Worm (Caenorhabditis elegans): ENCODE data around the gene ceh-79.

Gene ceh-79

ce11 chrV:13286525-13286924, 15.1 kb upstream of the ceh-79 start:
- TF ChIP-seq elt-2 (tag; optimal IDR thresholded peaks at IDR 0.05) (no peak), ama-1 (optimal IDR thresholded peaks at IDR 0.05) (no peak), fkh-10 (GFP tag; optimal IDR thresholded peaks at IDR 0.05) (no peak), C34B4.2 (tag; optimal IDR thresholded peaks at IDR 0.05) (no peak), Y116A8C.19 (tag; optimal IDR thresholded peaks at IDR 0.05; ENCODE audit: borderline replicate concordance) (no peak), nhr-77 (tag; optimal IDR thresholded peaks at IDR 0.05) (no peak), sup-37 (GFP tag; optimal IDR thresholded peaks at IDR 0.05) (no peak), unc-30 (tag; optimal IDR thresholded peaks at IDR 0.05) (no peak), zag-1 (tag; optimal IDR thresholded peaks at IDR 0.05) (no peak), pqm-1 (tag; optimal IDR thresholded peaks at IDR 0.05) (no peak), isw-1 (GFP tag; IDR thresholded peaks at IDR 0.05) (no peak), elt-3 (tag; optimal IDR thresholded peaks at IDR 0.05) (no peak), fkh-4 (tag; optimal IDR thresholded peaks at IDR 0.05; ENCODE audit: borderline replicate concordance) (no peak), grh-1 (GFP tag; IDR thresholded peaks at IDR 0.05) (no peak), nhr-47 (tag; optimal IDR thresholded peaks at IDR 0.05) (no peak), nhr-237 (tag; optimal IDR thresholded peaks at IDR 0.05) (no peak), efl-3 (GFP tag; optimal IDR thresholded peaks at IDR 0.05) (no peak), snpc-4 (tag; optimal IDR thresholded peaks at IDR 0.05) (no peak), ceh-8 (GFP tag; optimal IDR thresholded peaks at IDR 0.05) (no peak)

- no peak for TF ChIP-seq unc-62 (GFP tag; optimal IDR thresholded peaks at IDR 0.05)
- TF ChIP-seq nhr-19 (GFP tag; conservative IDR thresholded peaks at IDR 0.05): 0 out of 2 replicates have a peak, but pooled peaks have one; percentile 10
- peak; percentile 58 for TF ChIP-seq pag-3 (tag; optimal IDR thresholded peaks at IDR 0.05; ENCODE audit: borderline replicate concordance, insufficient read depth)
- peak; percentile 25 for TF ChIP-seq snu-23 (GFP tag; optimal IDR thresholded peaks at IDR 0.05)
- TF ChIP-seq lin-14 (GFP tag; optimal IDR thresholded peaks at IDR 0.05): peak; percentile 48
- no peak for TF ChIP-seq ceh-82 (tag; optimal IDR thresholded peaks at IDR 0.05)
- TF ChIP-seq nhr-71 (tag; optimal IDR thresholded peaks at IDR 0.05): peak; percentile 53
- TF ChIP-seq rnt-1 (tag; optimal IDR thresholded peaks at IDR 0.05): peak; percentile 68
- TF ChIP-seq lsy-2 (tag; optimal IDR thresholded peaks at IDR 0.05): peak in 1 of 2 experiments; percentile 7
These were observed 12.8 kb upstream of the ceh-79 start for ce11 chrV:13288881-13289280.

- no peak for TF ChIP-seq elt-3 (tag; optimal IDR thresholded peaks at IDR 0.05)
- TF ChIP-seq nhr-90 (tag; optimal IDR thresholded peaks at IDR 0.05; ENCODE audit: poor library complexity): no peak
- no peak for TF ChIP-seq nhr-47 (tag; optimal IDR thresholded peaks at IDR 0.05)
- TF ChIP-seq egl-27 (tag; optimal IDR thresholded peaks at IDR 0.05): no peak
- TF ChIP-seq pax-3 (tag; optimal IDR thresholded peaks at IDR 0.05): no peak
These were observed 7.1 kb upstream of the ceh-79 start for ce11 chrV:13294507-13294906.

ce11 chrV:13295859-13296258, 5.8 kb upstream of the ceh-79 start, which contains the start of gene uig-1:
Gene uig-1, minus strand, starts transcription at chrV:13295978.
- TF ChIP-seq mdl-1 (tag; optimal IDR thresholded peaks at IDR 0.05) (no peak), lin-14 (GFP tag; optimal IDR thresholded peaks at IDR 0.05) (peak; percentile 75), mep-1 (tag; optimal IDR thresholded peaks at IDR 0.05) (no peak), unc-86 (tag; optimal IDR thresholded peaks at IDR 0.05) (no peak), nhr-77 (tag; optimal IDR thresholded peaks at IDR 0.05) (no peak), pqm-1 (tag; optimal IDR thresholded peaks at IDR 0.05) (no peak)

ce11 chrV:13297220-13297619, 4.4 kb upstream of the ceh-79 start, which contains the start of gene C26E1.1:
Gene C26E1.1, plus strand, starts transcription at chrV:13297520.
- TF ChIP-seq sox-4 (tag; optimal IDR thresholded peaks at IDR 0.05) (no peak), mef-2 (tag; optimal IDR thresholded peaks at IDR 0.05) (no peak), nhr-71 (tag; optimal IDR thresholded peaks at IDR 0.05) (no peak), hpl-2 (GFP tag; optimal IDR thresholded peaks at IDR 0.05) (no peak), pax-3 (tag; optimal IDR thresholded peaks at IDR 0.05) (no peak), snpc-4 (tag; optimal IDR thresholded peaks at IDR 0.05) (no peak), C34B4.2 (tag; optimal IDR thresholded peaks at IDR 0.05) (no peak), blmp-1 (tag; optimal IDR thresholded peaks at IDR 0.05) (no peak), ets-5 (GFP tag; IDR thresholded peaks at IDR 0.05) (no peak), alr-1 (tag; optimal IDR thresholded peaks at IDR 0.05; ENCODE audit: borderline replicate concordance) (no peak), nhr-11 (tag; optimal IDR thresholded peaks at IDR 0.05) (no peak), nhr-237 (tag; optimal IDR thresholded peaks at IDR 0.05) (no peak), lir-3 (tag; optimal IDR thresholded peaks at IDR 0.05; ENCODE audit: poor library complexity) (no peak), elt-3 (tag; optimal IDR thresholded peaks at IDR 0.05) (no peak), lin-35 (GFP tag; optimal IDR thresholded peaks at IDR 0.05) (no peak), nhr-47 (tag; optimal IDR thresholded peaks at IDR 0.05) (no peak), pqm-1 (tag; optimal IDR thresholded peaks at IDR 0.05) (no peak), egl-13 (tag; optimal IDR thresholded peaks at IDR 0.05) (no peak), nhr-84 (tag; optimal IDR thresholded peaks at IDR 0.05) (no peak)

Data from whole organism, L1 larva.